Fruit fly (Drosophila melanogaster) whole organism, adult: ENCODE measurements around the gene CG18549.

Source experiments
- CG11617 ChIP-seq: fragments of 200-800 bp; sonication (Bioruptor generic); optimal IDR thresholded peaks from 2 replicates; lab custom pipeline; 2017; ENCODE audit warnings: mild to moderate bottlenecking, missing biosample characterization, missing genetic modification reagents, missing genetic modification characterization
- CG12768 ChIP-seq: fragments of 200-800 bp; sonication (Bioruptor generic); optimal IDR thresholded peaks from 2 replicates; lab custom pipeline; 2017; ENCODE audit warnings: missing biosample characterization, missing genetic modification characterization, mild to moderate bottlenecking, moderate library complexity, missing genetic modification reagents
- CG14711 ChIP-seq: fragments of 200-800 bp; sonication (Bioruptor generic); optimal IDR thresholded peaks from 2 replicates; lab custom pipeline; 2018; ENCODE audit warnings: missing biosample characterization, mild to moderate bottlenecking, missing genetic modification characterization, moderate library complexity
- CG1620 ChIP-seq: fragments of 200-800 bp; sonication (Bioruptor generic); optimal IDR thresholded peaks from 2 replicates; lab custom pipeline; 2016; ENCODE audit warnings: missing biosample characterization, missing genetic modification characterization
- CG33017 ChIP-seq: fragments of 200-800 bp; sonication (Bioruptor generic); optimal IDR thresholded peaks from 2 replicates; lab custom pipeline; 2018; ENCODE audit warnings: missing biosample characterization, mild to moderate bottlenecking, missing genetic modification characterization, moderate library complexity
- CG5204 ChIP-seq: fragments of 200-800 bp; sonication (Bioruptor generic); optimal IDR thresholded peaks from 2 replicates; lab custom pipeline; 2016; ENCODE audit warnings: missing biosample characterization, missing genetic modification characterization
- CG7045 ChIP-seq: fragments of 200-800 bp; sonication (Bioruptor generic); optimal IDR thresholded peaks from 2 replicates; lab custom pipeline; 2017; ENCODE audit warnings: missing biosample characterization, mild to moderate bottlenecking, missing genetic modification characterization
- CG7101 ChIP-seq: fragments of 200-800 bp; sonication (Bioruptor generic); optimal IDR thresholded peaks from 2 replicates; lab custom pipeline; 2018; ENCODE audit warnings: missing biosample characterization, mild to moderate bottlenecking, missing genetic modification characterization, moderate library complexity
- Clk ChIP-seq: fragments of 200-800 bp; sonication (Bioruptor generic); optimal IDR thresholded peaks from 2 replicates; lab custom pipeline; 2017; ENCODE audit warnings: missing biosample characterization, missing genetic modification characterization
- Crg-1 ChIP-seq: fragments of 200-800 bp; sonication (Bioruptor generic); optimal IDR thresholded peaks from 2 replicates; lab custom pipeline; 2016; ENCODE audit warnings: missing biosample characterization, missing genetic modification characterization
- Hr96 ChIP-seq: fragments of 200-800 bp; sonication (Bioruptor generic); optimal IDR thresholded peaks from 2 replicates; lab custom pipeline; 2016; ENCODE audit warnings: missing biosample characterization, missing genetic modification characterization
- Mnt ChIP-seq: fragments of 200-800 bp; sonication (Bioruptor generic); optimal IDR thresholded peaks from 2 replicates; lab custom pipeline; 2016; ENCODE audit warnings: missing biosample characterization, mild to moderate bottlenecking, missing genetic modification characterization
- bab1 ChIP-seq: fragments of 200-800 bp; sonication (Bioruptor generic); optimal IDR thresholded peaks from 3 replicates; lab custom pipeline; 2019; ENCODE audit warnings: missing biosample characterization, mild to moderate bottlenecking, missing genetic modification characterization, moderate library complexity
- cic ChIP-seq: fragments of 200-800 bp; sonication (Bioruptor generic); optimal IDR thresholded peaks from 2 replicates; lab custom pipeline; 2017; ENCODE audit warnings: missing biosample characterization, mild to moderate bottlenecking, missing genetic modification characterization, moderate library complexity
- cnc ChIP-seq, 2 experiments: fragments of >200 bp; optimal IDR thresholded peaks; 2 replicates each; lab custom pipeline; 2017
- kay ChIP-seq: fragments of 200-800 bp; sonication (Bioruptor generic); peaks from one replicate; lab custom pipeline; 2016; ENCODE audit warnings: missing biosample characterization, missing genetic modification characterization, borderline replicate concordance
- ovo ChIP-seq: fragments of 200-800 bp; sonication (Bioruptor generic); optimal IDR thresholded peaks from 2 replicates; lab custom pipeline; 2016; ENCODE audit warnings: missing biosample characterization, missing genetic modification characterization
- pad ChIP-seq: fragments of 200-800 bp; sonication (Bioruptor generic); optimal IDR thresholded peaks from 3 replicates; lab custom pipeline; 2017; ENCODE audit warnings: missing biosample characterization, missing genetic modification characterization, mild to moderate bottlenecking, moderate library complexity, missing genetic modification reagents
- tj ChIP-seq: fragments of 200-800 bp; sonication (Bioruptor generic); optimal IDR thresholded peaks from 3 replicates; lab custom pipeline; 2017; ENCODE audit warnings: missing biosample characterization, mild to moderate bottlenecking, missing genetic modification characterization, moderate library complexity
- toe ChIP-seq: fragments of 200-800 bp; sonication (Bioruptor generic); optimal IDR thresholded peaks from 2 replicates; lab custom pipeline; 2016; ENCODE audit warnings: missing biosample characterization, missing genetic modification characterization

CG18549 gene

dm6 chr3R:12448889-12449314 lies at the start of gene CG18549:
TSS of gene CG18549 (plus strand) at chr3R:12449296.
- no peak for TF ChIP-seq toe (GFP tag; lab: Kevin White, UChicago)
- TF ChIP-seq CG12768 (GFP tag; lab: Kevin White, UChicago): peak; percentile 99
- peak; percentile 100 for TF ChIP-seq CG7101 (tag; lab: Kevin White, UChicago)
- TF ChIP-seq CG11617: peak; percentile 96
- TF ChIP-seq Hr96 (GFP tag; lab: Kevin White, UChicago): peak; percentile 99
- TF ChIP-seq bab1: peak; percentile 100
- TF ChIP-seq ovo (GFP tag; lab: Kevin White, UChicago): peak; percentile 58
- peak in 1 of 2 experiments; percentile 15 for TF ChIP-seq cnc (optimal IDR thresholded peaks at IDR 0.05; lab: Kevin White, UChicago)
- TF ChIP-seq CG14711 (tag; lab: Kevin White, UChicago): peak; percentile 99
- TF ChIP-seq kay (GFP tag; lab: Kevin White, UChicago): peak; percentile 99
- TF ChIP-seq cic (GFP tag; lab: Kevin White, UChicago): peak; percentile 98
- TF ChIP-seq Clk (GFP tag; lab: Kevin White, UChicago): peak; percentile 94
- TF ChIP-seq CG5204 (GFP tag; lab: Kevin White, UChicago): peak; percentile 97
- peak; percentile 83 for TF ChIP-seq tj (GFP tag; lab: Kevin White, UChicago)
- peak; percentile 89 for TF ChIP-seq pad (GFP tag; lab: Kevin White, UChicago)
- peak; percentile 97 for TF ChIP-seq CG7045
- TF ChIP-seq Crg-1 (GFP tag; lab: Kevin White, UChicago): peak; percentile 98
- TF ChIP-seq Mnt (GFP tag; lab: Kevin White, UChicago): peak; percentile 95
- peak; percentile 100 for TF ChIP-seq CG33017 (tag; lab: Kevin White, UChicago)
- TF ChIP-seq CG1620 (GFP tag; lab: Kevin White, UChicago): peak; percentile 97

- TF ChIP-seq CG7045 (peak; percentile 46), tj (GFP tag; lab: Kevin White, UChicago) (no peak), ovo (GFP tag; lab: Kevin White, UChicago) (no peak), CG14711 (tag; lab: Kevin White, UChicago) (peak; percentile 5), CG33017 (tag; lab: Kevin White, UChicago) (peak; percentile 6), CG11617 (peak; percentile 26), Mnt (GFP tag; lab: Kevin White, UChicago) (peak; percentile 32), cic (GFP tag; lab: Kevin White, UChicago) (peak; percentile 30), CG12768 (GFP tag; lab: Kevin White, UChicago) (peak; percentile 44), bab1 (peak; percentile 10), cnc (optimal IDR thresholded peaks at IDR 0.05; lab: Kevin White, UChicago) (no peak), CG7101 (tag; lab: Kevin White, UChicago) (peak; percentile 15)
These were observed 47.3 kb upstream of the CG18549 start, which contains the start of gene DNAlig3 for dm6 chr3R:12401672-12402296. TSS of gene DNAlig3 (minus strand) at chr3R:12401839.

- TF ChIP-seq bab1: peak; percentile 98
- peak; percentile 100 for TF ChIP-seq CG7045
- no peak for TF ChIP-seq cnc (optimal IDR thresholded peaks at IDR 0.05; lab: Kevin White, UChicago)
- TF ChIP-seq Hr96 (GFP tag; lab: Kevin White, UChicago): peak; percentile 96
- peak; percentile 95 for TF ChIP-seq Clk (GFP tag; lab: Kevin White, UChicago)
- TF ChIP-seq toe (GFP tag; lab: Kevin White, UChicago): peak; percentile 96
- peak; percentile 86 for TF ChIP-seq ovo (GFP tag; lab: Kevin White, UChicago)
- peak; percentile 88 for TF ChIP-seq cic (GFP tag; lab: Kevin White, UChicago)
- TF ChIP-seq kay (GFP tag; lab: Kevin White, UChicago): peak; percentile 99
- peak; percentile 99 for TF ChIP-seq CG33017 (tag; lab: Kevin White, UChicago)
- TF ChIP-seq CG5204 (GFP tag; lab: Kevin White, UChicago): peak; percentile 96
- TF ChIP-seq CG1620 (GFP tag; lab: Kevin White, UChicago): peak; percentile 86
- peak; percentile 85 for TF ChIP-seq Crg-1 (GFP tag; lab: Kevin White, UChicago)
- peak; percentile 79 for TF ChIP-seq tj (GFP tag; lab: Kevin White, UChicago)
- peak; percentile 87 for TF ChIP-seq pad (GFP tag; lab: Kevin White, UChicago)
- TF ChIP-seq CG14711 (tag; lab: Kevin White, UChicago): peak; percentile 96
- peak; percentile 99 for TF ChIP-seq CG7101 (tag; lab: Kevin White, UChicago)
- TF ChIP-seq Mnt (GFP tag; lab: Kevin White, UChicago): peak; percentile 91
- peak; percentile 97 for TF ChIP-seq CG11617
- peak; percentile 98 for TF ChIP-seq CG12768 (GFP tag; lab: Kevin White, UChicago)
These were observed 46.2 kb upstream of the CG18549 start for dm6 chr3R:12402935-12403334.

dm6 chr3R:12405134-12405533 lies 44.0 kb upstream of the CG18549 start:
- no peak for TF ChIP-seq cnc (optimal IDR thresholded peaks at IDR 0.05; lab: Kevin White, UChicago)
- TF ChIP-seq kay (GFP tag; lab: Kevin White, UChicago): peak; percentile 77

dm6 chr3R:12405928-12406234 lies 43.2 kb upstream of the CG18549 start, which contains the start of gene Cyp9f2:
TSS of gene Cyp9f2 (minus strand) at chr3R:12406028.
- TF ChIP-seq Crg-1 (GFP tag; lab: Kevin White, UChicago) (no peak), cic (GFP tag; lab: Kevin White, UChicago) (peak; percentile 69), CG5204 (GFP tag; lab: Kevin White, UChicago) (no peak)
